Worm (Caenorhabditis elegans): ENCODE measurements around the gene pitp-1.

The pitp-1 gene

DNA sequence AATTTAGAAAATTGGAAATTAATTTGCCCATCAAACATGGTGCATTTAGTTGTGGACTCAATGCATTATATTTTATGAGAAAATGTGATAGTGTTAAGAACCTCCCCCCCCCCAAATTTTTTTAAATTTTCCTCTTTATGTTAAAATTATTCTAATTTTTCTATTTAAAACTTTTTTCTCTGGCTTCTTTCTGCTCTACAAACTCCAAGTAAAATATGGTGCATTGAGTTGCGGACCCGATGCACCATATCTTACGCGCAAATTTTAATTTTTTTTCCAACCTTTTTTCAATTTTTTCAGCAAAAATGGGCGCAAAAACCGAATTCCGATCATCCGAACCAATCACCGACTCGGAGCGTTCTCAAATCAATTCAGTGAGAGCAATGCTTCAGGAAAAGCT is 47.3 kb downstream of the pitp-1 start, which contains the start of gene C34C12.6:
Gene C34C12.6, plus strand, starts transcription at position 301 of the 400 bp plus-strand sequence.
- TF ChIP-seq nhr-77 (tag; optimal IDR thresholded peaks at IDR 0.05) (no peak), sea-2 (GFP tag; optimal IDR thresholded peaks at IDR 0.05) (no peak), ztf-11 (tag; optimal IDR thresholded peaks at IDR 0.05) (no peak), mml-1 (tag; optimal IDR thresholded peaks at IDR 0.05) (no peak), ceh-16 (tag; optimal IDR thresholded peaks at IDR 0.05) (no peak), skn-1 (tag; optimal IDR thresholded peaks at IDR 0.05) (no peak), R02D3.7 (tag; optimal IDR thresholded peaks at IDR 0.05) (no peak), jun-1 (tag; optimal IDR thresholded peaks at IDR 0.05) (no peak), egl-5 (tag; optimal IDR thresholded peaks at IDR 0.05) (no peak), unc-39 (tag; optimal IDR thresholded peaks at IDR 0.05) (no peak), lin-15B (tag; optimal IDR thresholded peaks at IDR 0.05) (no peak), nhr-25 (tag; optimal IDR thresholded peaks at IDR 0.05) (no peak)

DNA sequence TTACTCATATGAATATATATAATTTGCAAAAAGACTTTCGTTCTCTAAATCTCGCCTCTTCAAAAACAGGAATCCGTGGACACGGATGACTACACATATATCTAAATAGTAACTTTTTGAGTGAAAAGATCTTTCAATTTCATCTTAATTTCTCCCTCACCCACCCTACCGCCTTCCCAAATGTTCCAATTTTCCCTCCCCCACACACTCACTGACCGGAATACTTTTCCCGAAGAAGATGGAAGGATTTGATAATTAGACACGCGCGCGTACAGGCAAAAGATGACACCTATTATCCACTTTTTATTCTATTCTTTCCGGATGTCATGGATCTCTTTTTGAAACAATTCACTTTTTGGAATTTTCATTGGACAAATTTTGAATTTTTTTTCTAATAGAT is 48.6 kb downstream of the pitp-1 start:
- TF ChIP-seq nhr-23 (tag; optimal IDR thresholded peaks at IDR 0.05) (peak; percentile 51), ceh-9 (tag; optimal IDR thresholded peaks at IDR 0.05) (no peak), fkh-2 (tag; optimal IDR thresholded peaks at IDR 0.05) (no peak)

- TF ChIP-seq nhr-25 (tag; optimal IDR thresholded peaks at IDR 0.05) (peak; percentile 71), nhr-23 (tag; optimal IDR thresholded peaks at IDR 0.05) (peak; percentile 34), tbx-2 (tag; optimal IDR thresholded peaks at IDR 0.05) (no peak), daf-12 (tag; optimal IDR thresholded peaks at IDR 0.05) (no peak)
Observed at ce11 chrIII:3480236-3480635, 49.4 kb downstream of the pitp-1 start.

DNA sequence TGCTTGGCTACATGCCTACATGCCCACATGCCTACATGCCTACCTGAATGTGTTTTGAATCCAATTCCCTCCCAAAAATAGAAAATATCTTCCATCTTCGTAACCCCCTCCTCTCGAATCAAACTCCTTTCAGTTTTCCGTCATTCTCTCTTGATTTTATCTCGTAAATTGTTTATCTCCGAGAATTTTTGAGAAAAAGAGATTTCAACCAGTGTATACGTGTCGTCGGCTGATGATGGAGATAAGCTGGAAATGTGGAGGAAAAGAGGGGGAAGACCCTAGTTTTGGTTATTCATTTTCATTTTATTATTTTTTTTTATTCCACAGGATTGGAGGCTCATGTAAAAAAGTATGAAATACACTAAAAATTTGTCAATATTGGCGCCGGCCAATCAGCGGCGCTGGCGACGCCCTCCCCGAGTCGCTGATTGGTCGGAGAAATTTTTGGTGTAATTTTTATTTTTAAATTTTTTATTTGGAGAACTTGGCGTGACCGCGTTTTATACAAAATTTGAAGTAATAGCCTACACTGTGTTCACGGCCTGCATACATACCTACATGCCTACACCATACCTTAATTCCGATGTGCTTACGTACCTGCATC is 50.7 kb downstream of the pitp-1 start:
- TF ChIP-seq pha-4 (tag; optimal IDR thresholded peaks at IDR 0.05) = no peak
- no peak for TF ChIP-seq egl-5 (tag; optimal IDR thresholded peaks at IDR 0.05)
- TF ChIP-seq elt-1 (tag; optimal IDR thresholded peaks at IDR 0.05) = peak; percentile 86
- no peak for TF ChIP-seq pqm-1 (tag; optimal IDR thresholded peaks at IDR 0.05)
- no peak for TF ChIP-seq nhr-12 (tag; optimal IDR thresholded peaks at IDR 0.05)
- TF ChIP-seq daf-12 (tag; optimal IDR thresholded peaks at IDR 0.05) = no peak
- TF ChIP-seq lsy-12 (tag; optimal IDR thresholded peaks at IDR 0.05) = no peak
- peak; percentile 80 for TF ChIP-seq nfya-1 (tag; optimal IDR thresholded peaks at IDR 0.05; ENCODE audit: insufficient read depth)
- TF ChIP-seq aly-2 (tag; optimal IDR thresholded peaks at IDR 0.05) = no peak
- TF ChIP-seq unc-39 (tag; optimal IDR thresholded peaks at IDR 0.05) = no peak
- no peak for TF ChIP-seq egl-27 (tag; optimal IDR thresholded peaks at IDR 0.05)
- no peak for TF ChIP-seq ceh-16 (tag; optimal IDR thresholded peaks at IDR 0.05)
- TF ChIP-seq ztf-11 (tag; optimal IDR thresholded peaks at IDR 0.05) = no peak
- no peak for TF ChIP-seq fkh-10 (GFP tag; optimal IDR thresholded peaks at IDR 0.05)

DNA sequence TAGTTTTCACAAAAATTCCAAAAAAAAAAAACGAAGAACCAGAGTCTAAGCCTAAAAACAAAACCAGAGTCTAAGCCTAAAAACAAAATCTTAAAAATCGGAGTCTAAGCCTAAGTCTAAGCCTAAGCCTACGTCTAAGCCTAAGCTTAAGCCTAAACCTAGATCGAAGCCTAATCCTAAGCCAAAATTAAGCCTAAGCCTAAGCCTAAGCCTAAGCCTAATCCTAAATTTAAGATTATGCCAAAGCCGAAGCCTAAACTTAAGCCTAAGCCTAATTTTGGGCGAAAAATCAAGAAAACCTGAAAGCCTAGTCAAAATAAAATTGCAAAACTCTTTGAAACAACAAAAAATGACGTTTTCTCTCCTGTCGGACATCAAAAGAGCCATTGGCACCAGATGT is 52.2 kb downstream of the pitp-1 start:
- TF ChIP-seq mml-1 (tag; optimal IDR thresholded peaks at IDR 0.05) = no peak
- no peak for TF ChIP-seq sea-2 (GFP tag; optimal IDR thresholded peaks at IDR 0.05)
- no peak for TF ChIP-seq nfya-1 (tag; optimal IDR thresholded peaks at IDR 0.05; ENCODE audit: insufficient read depth)
- TF ChIP-seq nhr-12 (tag; optimal IDR thresholded peaks at IDR 0.05) = no peak
- no peak for TF ChIP-seq skn-1 (tag; optimal IDR thresholded peaks at IDR 0.05)
- TF ChIP-seq nhr-25 (tag; optimal IDR thresholded peaks at IDR 0.05) = no peak
- no peak for TF ChIP-seq nhr-28 (tag; optimal IDR thresholded peaks at IDR 0.05)
- no peak for TF ChIP-seq hmg-11 (tag; optimal IDR thresholded peaks at IDR 0.05)
- TF ChIP-seq nhr-23 (tag; optimal IDR thresholded peaks at IDR 0.05) = no peak
- no peak for TF ChIP-seq fkh-2 (tag; optimal IDR thresholded peaks at IDR 0.05)
- TF ChIP-seq nhr-11 (tag; optimal IDR thresholded peaks at IDR 0.05) = no peak
- TF ChIP-seq snpc-4 (tag; optimal IDR thresholded peaks at IDR 0.05) = no peak
- no peak for TF ChIP-seq pha-4 (tag; optimal IDR thresholded peaks at IDR 0.05)
- no peak for TF ChIP-seq fkh-10 (GFP tag; optimal IDR thresholded peaks at IDR 0.05)
- no peak for TF ChIP-seq nhr-43 (tag; optimal IDR thresholded peaks at IDR 0.05; ENCODE audit: poor library complexity, severe bottlenecking)

ce11 chrIII:3476245-3476644 is 53.3 kb downstream of the pitp-1 start:
- TF ChIP-seq pha-4 (tag; optimal IDR thresholded peaks at IDR 0.05) (no peak), nfya-1 (tag; optimal IDR thresholded peaks at IDR 0.05; ENCODE audit: insufficient read depth) (peak; percentile 44)
